Worm (Caenorhabditis elegans) whole organism, young adult: ENCODE measurements around the gene Y39A1A.24.

Experiments
- D2030.7 ChIP-seq: fragments of 200-800 bp; sonication (Bioruptor generic); IDR thresholded peaks from 2 replicates; pipeline ENCODE4 v1.3.6; 2022; ENCODE audit warnings: missing genetic modification reagents, missing genetic modification characterization, missing compliant biosample characterization
- F22D6.2 ChIP-seq: sonication (generic microtip); optimal IDR thresholded peaks from 2 replicates; lab custom pipeline; 2016; ENCODE audit warnings: mild to moderate bottlenecking, missing genetic modification characterization, missing compliant biosample characterization
- F37B4.10 ChIP-seq: fragments of 200-800 bp; sonication (Bioruptor generic); IDR thresholded peaks from 2 replicates; pipeline ENCODE4 v1.3.6; 2022; ENCODE audit warnings: missing genetic modification characterization, missing compliant biosample characterization
- F57A8.1 ChIP-seq: fragments of 200-800 bp; sonication (Bioruptor generic); optimal IDR thresholded peaks from 2 replicates; lab custom pipeline; 2018; ENCODE audit warnings: mild to moderate bottlenecking, missing genetic modification characterization, moderate library complexity, missing compliant biosample characterization
- ccch-3 ChIP-seq: fragments of 200-800 bp; sonication (Bioruptor generic); optimal IDR thresholded peaks from 2 replicates; lab custom pipeline; 2018; ENCODE audit warnings: mild to moderate bottlenecking, missing genetic modification characterization, missing compliant biosample characterization
- ceh-58 ChIP-seq: fragments of 200-800 bp; sonication (Bioruptor generic); IDR thresholded peaks from 2 replicates; pipeline ENCODE4 v1.3.6; 2022; ENCODE audit warnings: missing genetic modification characterization, missing compliant biosample characterization
- ceh-79 ChIP-seq: sonication (generic microtip); optimal IDR thresholded peaks from 2 replicates; lab custom pipeline; 2017; ENCODE audit warnings: mild to moderate bottlenecking, missing genetic modification characterization, missing compliant biosample characterization
- die-1 ChIP-seq: sonication (generic microtip); optimal IDR thresholded peaks from 2 replicates; lab custom pipeline; 2016; ENCODE audit warnings: missing genotype, mild to moderate bottlenecking, missing genetic modification characterization, missing compliant biosample characterization
- dpff-1 ChIP-seq: sonication (generic microtip); optimal IDR thresholded peaks from 2 replicates; lab custom pipeline; 2017; ENCODE audit warnings: mild to moderate bottlenecking, missing genetic modification characterization, missing compliant biosample characterization
- efl-1 ChIP-seq: fragments of 150-350 bp; optimal IDR thresholded peaks from 2 replicates; lab custom pipeline; 2014; ENCODE audit warnings: missing biosample characterization, missing genetic modification reagents, missing genetic modification characterization
- egl-18 ChIP-seq: fragments of 200-800 bp; sonication (Bioruptor generic); IDR thresholded peaks from 2 replicates; pipeline ENCODE4 v1.3.6; 2022; ENCODE audit warnings: missing genetic modification reagents, missing genetic modification characterization, missing compliant biosample characterization
- ets-4 ChIP-seq: fragments of 200-800 bp; sonication (Bioruptor generic); optimal IDR thresholded peaks from 2 replicates; lab custom pipeline; 2018; ENCODE audit warnings: mild to moderate bottlenecking, missing genetic modification characterization, missing compliant biosample characterization
- him-1 ChIP-seq: sonication (generic microtip); optimal IDR thresholded peaks from 2 replicates; lab custom pipeline; 2016; ENCODE audit warnings: missing genotype, missing genetic modification reagents, missing genetic modification characterization, missing compliant biosample characterization
- hmg-1.2 ChIP-seq: fragments of 200-800 bp; sonication (Bioruptor generic); IDR thresholded peaks from 2 replicates; pipeline ENCODE4 v1.3.6; 2022; ENCODE audit warnings: missing genetic modification reagents, missing genetic modification characterization, missing compliant biosample characterization
- lin-26 ChIP-seq: fragments of 200-800 bp; sonication (Bioruptor generic); IDR thresholded peaks from 2 replicates; pipeline ENCODE4 v1.3.6; 2022; ENCODE audit warnings: missing genetic modification reagents, missing genetic modification characterization, missing compliant biosample characterization
- lin-35 ChIP-seq, 3 experiments: fragments of 150-350 bp in 2 of 3; sonication (generic microtip) in 1 of 3; optimal IDR thresholded peaks; 2 replicates each; lab custom pipeline; 2014 to 2018; ENCODE audit warnings: missing biosample characterization in 3 of 3, missing genetic modification characterization in 3 of 3, missing genetic modification reagents in 3 of 3
- lin-40 ChIP-seq: sonication (generic microtip); optimal IDR thresholded peaks from 2 replicates; lab custom pipeline; 2016; ENCODE audit warnings: missing genetic modification characterization, mild to moderate bottlenecking, missing compliant biosample characterization, missing genotype, missing genetic modification reagents
- lir-1 ChIP-seq: fragments of 200-800 bp; sonication (Bioruptor generic); conservative IDR thresholded peaks from 2 replicates; pipeline ENCODE4 v1.3.6; 2022; ENCODE audit warnings: missing genetic modification reagents, missing genetic modification characterization, missing compliant biosample characterization
- mcd-1 ChIP-seq: fragments of 200-800 bp; sonication (Bioruptor generic); IDR thresholded peaks from 2 replicates; pipeline ENCODE4 v1.3.6; 2022; ENCODE audit warnings: missing genetic modification reagents, missing genetic modification characterization, missing compliant biosample characterization
- mes-4 ChIP-seq: sonication (generic microtip); optimal IDR thresholded peaks from 2 replicates; lab custom pipeline; 2016; ENCODE audit warnings: missing genotype, missing genetic modification characterization, missing compliant biosample characterization
- nhr-80 ChIP-seq: sonication (generic microtip); optimal IDR thresholded peaks from 2 replicates; lab custom pipeline; 2016; ENCODE audit warnings: missing genetic modification characterization, missing compliant biosample characterization
- rcor-1 ChIP-seq: fragments of 200-800 bp; sonication (Bioruptor generic); IDR thresholded peaks from 2 replicates; pipeline ENCODE4 v1.3.6; 2022; ENCODE audit warnings: missing genetic modification reagents, missing genetic modification characterization, missing compliant biosample characterization
- rec-8 ChIP-seq, 2 experiments: sonication (generic microtip); optimal IDR thresholded peaks; 2 replicates each; lab custom pipeline; 2016; ENCODE audit warnings: mild to moderate bottlenecking in 2 of 2, missing genetic modification characterization in 2 of 2, missing genetic modification reagents in 2 of 2, missing genotype in 2 of 2, missing biosample characterization in 1 of 2, missing compliant biosample characterization in 1 of 2, moderate library complexity in 1 of 2
- snpc-1.1 ChIP-seq: sonication (generic microtip); optimal IDR thresholded peaks from 2 replicates; lab custom pipeline; 2017; ENCODE audit warnings: missing genetic modification characterization, mild to moderate bottlenecking, missing compliant biosample characterization, antibody characterized with exemption, moderate library complexity, missing genotype, missing genetic modification reagents; ENCODE audit not compliant: insufficient read depth
- snpc-4 ChIP-seq, 5 experiments: fragments of 150-350 bp in 1 of 5; sonication (generic microtip) in 4 of 5; optimal IDR thresholded peaks; 2 replicates each; lab custom pipeline; 2014 to 2018; ENCODE audit warnings: missing genetic modification characterization in 5 of 5, missing biosample characterization in 3 of 5, antibody characterized with exemption in 2 of 5, mild to moderate bottlenecking in 2 of 5, missing compliant biosample characterization in 2 of 5, missing genotype in 2 of 5, moderate library complexity in 2 of 5, missing genetic modification reagents in 1 of 5
- tbx-9 ChIP-seq: sonication (generic microtip); optimal IDR thresholded peaks from 2 replicates; lab custom pipeline; 2016; ENCODE audit warnings: borderline replicate concordance, missing genetic modification characterization, inconsistent platforms, missing compliant biosample characterization
- xnd-1 ChIP-seq: sonication (generic microtip); optimal IDR thresholded peaks from 2 replicates; lab custom pipeline; 2016; ENCODE audit warnings: missing genotype, missing genetic modification reagents, missing genetic modification characterization, missing compliant biosample characterization
- zim-3 ChIP-seq: sonication (generic microtip); optimal IDR thresholded peaks from 2 replicates; lab custom pipeline; 2017; ENCODE audit warnings: mild to moderate bottlenecking, missing genetic modification characterization, moderate library complexity, missing compliant biosample characterization
- ztf-18 ChIP-seq: sonication (generic microtip); optimal IDR thresholded peaks from 2 replicates; lab custom pipeline; 2016; ENCODE audit warnings: missing genotype, mild to moderate bottlenecking, missing genetic modification characterization, missing compliant biosample characterization
- ztf-22 ChIP-seq: fragments of 200-800 bp; sonication (Bioruptor generic); optimal IDR thresholded peaks from 2 replicates; lab custom pipeline; 2018; ENCODE audit warnings: mild to moderate bottlenecking, missing genetic modification characterization, moderate library complexity, missing compliant biosample characterization
- ztf-26 ChIP-seq: sonication (generic microtip); optimal IDR thresholded peaks from 2 replicates; lab custom pipeline; 2017; ENCODE audit warnings: missing genetic modification characterization, missing compliant biosample characterization
- ztf-3 ChIP-seq: fragments of 200-800 bp; sonication (Bioruptor generic); optimal IDR thresholded peaks from 2 replicates; lab custom pipeline; 2018; ENCODE audit warnings: mild to moderate bottlenecking, missing genetic modification characterization, missing compliant biosample characterization
- ztf-6 ChIP-seq: fragments of 200-800 bp; sonication (Bioruptor generic); IDR thresholded peaks from 2 replicates; pipeline ENCODE4 v1.3.6; 2022; ENCODE audit warnings: missing genetic modification reagents, missing genetic modification characterization, missing compliant biosample characterization

Y39A1A.24 gene

ce11 chrIII:10612333-10612732 is at the start of gene Y39A1A.24:
Y39A1A.24 (plus strand) TSS chrIII:10612633.
- TF ChIP-seq lin-26 (GFP tag; lab: Robert Waterston, UW), result no peak
- TF ChIP-seq, all 124 proteins: peak for 0

- TF ChIP-seq nhr-80 (tag; lab: Kevin White, UChicago) (peak; percentile 44), hmg-1.2 (GFP tag; lab: Robert Waterston, UW) (peak; percentile 83), die-1 (tag; lab: Kevin White, UChicago) (no peak), rec-8 (tag; optimal IDR thresholded peaks at IDR 0.05; lab: Kevin White, UChicago) (no peak), ztf-6 (GFP tag; lab: Robert Waterston, UW) (no peak), lin-40 (no peak), lin-35 (GFP tag; optimal IDR thresholded peaks at IDR 0.05; lab: Kevin White, UChicago) (no peak)
Measured at ce11 chrIII:10565926-10566325, 46.5 kb upstream of the Y39A1A.24 start, which contains the start of gene acdh-11. acdh-11 (plus strand) TSS chrIII:10566258.

ce11 chrIII:10569246-10569645 is 43.2 kb upstream of the Y39A1A.24 start:
- no peak for TF ChIP-seq lir-1 (GFP tag; lab: Robert Waterston, UW)
- TF ChIP-seq dpff-1 (tag; lab: Kevin White, UChicago), result no peak
- no peak for TF ChIP-seq zim-3 (tag; lab: Kevin White, UChicago)
- TF ChIP-seq ztf-26 (tag; lab: Kevin White, UChicago), result no peak
- no peak for TF ChIP-seq ccch-3 (GFP tag; lab: Kevin White, UChicago)
- TF ChIP-seq ztf-18 (tag; lab: Kevin White, UChicago), result no peak
- no peak for TF ChIP-seq mcd-1 (GFP tag; lab: Robert Waterston, UW)
- no peak for TF ChIP-seq egl-18 (GFP tag; lab: Robert Waterston, UW)
- TF ChIP-seq ztf-6 (GFP tag; lab: Robert Waterston, UW), result no peak
- TF ChIP-seq F22D6.2 (tag; lab: Kevin White, UChicago), result no peak
- no peak for TF ChIP-seq tbx-9 (tag; lab: Kevin White, UChicago)

- TF ChIP-seq efl-1 (no peak), ztf-22 (GFP tag; lab: Kevin White, UChicago) (no peak), mes-4 (no peak), ztf-3 (GFP tag; lab: Kevin White, UChicago) (no peak), ceh-79 (tag; lab: Kevin White, UChicago) (no peak), ceh-58 (GFP tag; lab: Robert Waterston, UW) (no peak), rcor-1 (GFP tag; lab: Robert Waterston, UW) (no peak), ets-4 (GFP tag; lab: Kevin White, UChicago) (no peak), F37B4.10 (GFP tag; lab: Robert Waterston, UW) (no peak), him-1 (tag; lab: Kevin White, UChicago) (no peak), xnd-1 (no peak), D2030.7 (GFP tag; lab: Robert Waterston, UW) (no peak), F57A8.1 (no peak)
Measured at ce11 chrIII:10575320-10575719, 37.1 kb upstream of the Y39A1A.24 start, which contains the start of gene Y45F3A.4. Y45F3A.4 (minus strand) TSS chrIII:10575420.

ce11 chrIII:10576316-10576715 is 36.1 kb upstream of the Y39A1A.24 start:
- TF ChIP-seq hmg-1.2 (GFP tag; lab: Robert Waterston, UW) (0 out of 2 replicates have a peak, but pooled peaks have one; percentile 28), snpc-1.1 (tag; lab: Kevin White, UChicago) (peak; percentile 73), snpc-4 (GFP tag; optimal IDR thresholded peaks at IDR 0.05; lab: Kevin White, UChicago) (peak; percentile 70), snpc-4 (tag; optimal IDR thresholded peaks at IDR 0.05; lab: Kevin White, UChicago) (peak in 3 of 4 experiments; percentile 62 to 95 (median 93))
